Worm (Caenorhabditis elegans): ENCODE results near the gene eat-17.
A peak's percentile ranks its signal among the peaks of the same experiment; 100 is the strongest.

Gene eat-17

ce11 chrX:16416790-16417330, at the start of gene eat-17:
Gene eat-17, minus strand, starts transcription at chrX:16416840.
- TF ChIP-seq lsl-1 (GFP tag; optimal IDR thresholded peaks at IDR 0.05) (no peak), ztf-26 (tag; optimal IDR thresholded peaks at IDR 0.05) (no peak), rec-8 (tag; optimal IDR thresholded peaks at IDR 0.05) (no peak), egrh-3 (GFP tag; IDR thresholded peaks at IDR 0.05) (no peak; the same call in 1 of the 2 replicates), rcor-1 (GFP tag; IDR thresholded peaks at IDR 0.05) (no peak), sdz-38 (tag; optimal IDR thresholded peaks at IDR 0.05) (no peak), aptf-3 (GFP tag; IDR thresholded peaks at IDR 0.05) (0 out of 2 replicates have a peak, but pooled peaks have one; percentile 19), pbrm-1 (GFP tag; IDR thresholded peaks at IDR 0.05) (no peak), attf-6 (GFP tag; IDR thresholded peaks at IDR 0.05) (no peak), lir-1 (GFP tag; conservative IDR thresholded peaks at IDR 0.05) (no peak), zfh-2 (GFP tag; conservative IDR thresholded peaks at IDR 0.05) (peak; percentile 88), let-607 (tag; optimal IDR thresholded peaks at IDR 0.05) (no peak)

DNA sequence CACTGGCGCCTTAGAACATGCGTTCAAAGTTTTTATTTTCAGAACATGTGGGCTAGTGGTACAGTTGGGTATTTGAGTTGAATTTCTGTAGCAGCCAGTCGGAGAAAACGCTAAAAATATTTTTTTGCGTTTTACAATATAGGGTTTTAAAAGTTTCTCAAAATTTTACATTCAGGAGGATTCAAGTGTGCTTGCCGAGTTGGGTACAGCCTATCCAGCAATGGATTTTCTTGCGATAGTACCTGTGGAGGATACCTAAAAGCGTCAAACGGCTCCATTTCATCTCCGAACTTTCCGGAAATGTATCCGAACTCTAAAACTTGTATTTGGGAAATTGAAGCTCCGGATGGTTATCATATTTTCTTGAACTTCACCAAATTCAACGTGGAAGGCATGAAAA, 49.5 kb upstream of the eat-17 start:
- TF ChIP-seq mes-4 (tag; optimal IDR thresholded peaks at IDR 0.05) (no peak), hmg-1.2 (GFP tag; IDR thresholded peaks at IDR 0.05) (no peak), ama-1 (optimal IDR thresholded peaks at IDR 0.05) (no peak), ama-1 (GFP tag; optimal IDR thresholded peaks at IDR 0.05) (no peak), die-1 (tag; optimal IDR thresholded peaks at IDR 0.05) (no peak), F55B11.4 (tag; optimal IDR thresholded peaks at IDR 0.05; ENCODE audit: borderline replicate concordance, insufficient read depth) (no peak), Y79H2A.3 (GFP tag; conservative IDR thresholded peaks at IDR 0.05) (no peak), Y53F4B.3 (GFP tag; IDR thresholded peaks at IDR 0.05) (no peak), ets-4 (GFP tag; optimal IDR thresholded peaks at IDR 0.05) (no peak), snpc-1.1 (tag; optimal IDR thresholded peaks at IDR 0.05; ENCODE audit: insufficient read depth) (no peak), lin-26 (GFP tag; IDR thresholded peaks at IDR 0.05) (no peak), cebp-2 (GFP tag; IDR thresholded peaks at IDR 0.05) (no peak), lir-1 (GFP tag; conservative IDR thresholded peaks at IDR 0.05) (no peak), K12H6.12 (tag; optimal IDR thresholded peaks at IDR 0.05) (no peak), ceh-27 (GFP tag; optimal IDR thresholded peaks at IDR 0.05) (no peak), tbx-9 (tag; optimal IDR thresholded peaks at IDR 0.05; ENCODE audit: borderline replicate concordance) (no peak), F49E8.2 (tag; optimal IDR thresholded peaks at IDR 0.05; ENCODE audit: insufficient read depth) (no peak), hmg-20 (GFP tag; IDR thresholded peaks at IDR 0.05) (no peak), mxl-1 (tag; optimal IDR thresholded peaks at IDR 0.05) (no peak), egl-18 (GFP tag; IDR thresholded peaks at IDR 0.05) (no peak), efl-1 (GFP tag; optimal IDR thresholded peaks at IDR 0.05) (no peak)

ce11 chrX:16461319-16461718, 44.7 kb upstream of the eat-17 start:
- TF ChIP-seq nhr-90 (tag; optimal IDR thresholded peaks at IDR 0.05) = peak; percentile 2
- TF ChIP-seq rcor-1 (GFP tag; IDR thresholded peaks at IDR 0.05) = peak; percentile 34; the same call in 1 of the 2 replicates
- TF ChIP-seq lag-1 (GFP tag; IDR thresholded peaks at IDR 0.05) = no peak
- no peak for TF ChIP-seq ceh-91 (GFP tag; IDR thresholded peaks at IDR 0.05)
- peak; percentile 30 for TF ChIP-seq snpc-1.3 (tag; optimal IDR thresholded peaks at IDR 0.05; ENCODE audit: insufficient read depth)
- no peak for TF ChIP-seq ceh-100 (GFP tag; IDR thresholded peaks at IDR 0.05)
- no peak for TF ChIP-seq Y53G8AR.9 (GFP tag; conservative IDR thresholded peaks at IDR 0.05)
- TF ChIP-seq ztf-25 (GFP tag; IDR thresholded peaks at IDR 0.05) = no peak
- no peak for TF ChIP-seq attf-6 (GFP tag; IDR thresholded peaks at IDR 0.05)
- TF ChIP-seq rec-8 (tag; optimal IDR thresholded peaks at IDR 0.05) = no peak
- no peak for TF ChIP-seq ceh-58 (GFP tag; IDR thresholded peaks at IDR 0.05)
- TF ChIP-seq egrh-3 (GFP tag; IDR thresholded peaks at IDR 0.05) = no peak
- TF ChIP-seq F52B5.7 (tag; optimal IDR thresholded peaks at IDR 0.05) = no peak
- no peak for TF ChIP-seq akir-1 (GFP tag; optimal IDR thresholded peaks at IDR 0.05)
- TF ChIP-seq F33H1.4 (GFP tag; IDR thresholded peaks at IDR 0.05) = no peak
- TF ChIP-seq rpc-1 (optimal IDR thresholded peaks at IDR 0.05) = peak; percentile 54
- peak; percentile 80 for TF ChIP-seq rpc-1 (tag; optimal IDR thresholded peaks at IDR 0.05)
- no peak for TF ChIP-seq lsl-1 (GFP tag; optimal IDR thresholded peaks at IDR 0.05)
- TF ChIP-seq ekl-4 (GFP tag; IDR thresholded peaks at IDR 0.05) = no peak
- no peak for TF ChIP-seq nfya-2 (GFP tag; IDR thresholded peaks at IDR 0.05)
